Fruit fly (Drosophila melanogaster): ENCODE data around the gene Rap1.

DNA sequence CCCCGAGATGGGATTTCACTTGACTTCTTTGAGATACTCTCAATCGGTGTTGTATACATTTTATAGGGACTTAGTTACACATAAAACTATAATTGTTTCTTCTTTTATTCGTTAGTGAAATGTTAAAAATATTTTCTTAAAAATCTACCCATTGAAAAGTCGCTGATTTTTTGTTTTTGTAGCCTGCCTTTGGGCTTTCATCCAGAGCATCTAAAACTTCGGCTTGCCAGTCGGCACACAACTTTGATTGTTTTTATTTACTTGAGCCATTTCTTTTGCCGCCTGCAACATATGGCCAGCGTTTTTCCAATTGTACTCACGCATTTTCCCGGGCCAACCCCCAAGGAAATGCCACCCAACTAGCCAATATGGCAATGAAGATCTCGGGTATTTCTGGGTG, 29.9 kb upstream of the Rap1 start:
- TF ChIP-seq CG31365 (tag; optimal IDR thresholded peaks at IDR 0.05) (no peak), CG14710 (tag; optimal IDR thresholded peaks at IDR 0.05) (no peak), BEAF-32 (GFP tag; optimal IDR thresholded peaks at IDR 0.05) (no peak), h (optimal IDR thresholded peaks at IDR 0.05) (no peak), TFAM (GFP tag; optimal IDR thresholded peaks at IDR 0.05) (no peak), vvl (GFP tag; IDR thresholded peaks at IDR 0.05) (no peak)

Data from whole organism, embryonic.